Worm (Caenorhabditis elegans) whole organism, L4 larva: ENCODE measurements around the gene ZC302.3.

Experiments used
- D1046.2 ChIP-seq: fragments of 200-800 bp; sonication (Bioruptor generic); IDR thresholded peaks from 2 replicates; pipeline ENCODE4 v1.3.6; 2022; ENCODE audit warnings: missing genetic modification characterization, missing compliant biosample characterization
- F10B5.3 ChIP-seq: sonication (generic microtip); optimal IDR thresholded peaks from 2 replicates; lab custom pipeline; 2016; ENCODE audit warnings: mild to moderate bottlenecking, missing genetic modification characterization, missing compliant biosample characterization
- F37D6.2 ChIP-seq: sonication (generic microtip); optimal IDR thresholded peaks from 2 replicates; lab custom pipeline; 2016; ENCODE audit warnings: mild to moderate bottlenecking, missing genetic modification characterization, missing compliant biosample characterization
- F44E2.7 ChIP-seq: fragments of 200-800 bp; sonication (Bioruptor generic); IDR thresholded peaks from 2 replicates; pipeline ENCODE4 v2.1.2; 2022; ENCODE audit warnings: missing genetic modification characterization, missing compliant biosample characterization
- T20F7.1 ChIP-seq: fragments of 200-800 bp; sonication (Bioruptor generic); optimal IDR thresholded peaks from 2 replicates; lab custom pipeline; 2018; ENCODE audit warnings: mild to moderate bottlenecking, missing genetic modification characterization, missing compliant biosample characterization
- Y5F2A.4 ChIP-seq: fragments of 200-800 bp; sonication (Bioruptor generic); optimal IDR thresholded peaks from 2 replicates; lab custom pipeline; 2018; ENCODE audit warnings: mild to moderate bottlenecking, missing genetic modification characterization, missing compliant biosample characterization
- ZK546.5 ChIP-seq, 2 experiments: sonication (generic microtip); optimal IDR thresholded peaks; 2 replicates each; lab custom pipeline; 2017; ENCODE audit warnings: missing biosample characterization in 2 of 2, missing genetic modification characterization in 2 of 2
- aha-1 ChIP-seq: fragments of 150-350 bp; peaks from one replicate; lab custom pipeline; 2014; ENCODE audit warnings: missing biosample characterization, missing genetic modification characterization
- aly-2 ChIP-seq: sonication (generic microtip); optimal IDR thresholded peaks from 2 replicates; lab custom pipeline; 2018; ENCODE audit warnings: missing biosample characterization, missing genetic modification characterization
- ama-1 ChIP-seq: fragments of 150-350 bp; optimal IDR thresholded peaks from 2 replicates; lab custom pipeline; 2014; ENCODE audit warnings: inconsistent platforms, mixed read lengths
- ceh-62 ChIP-seq: sonication (generic microtip); optimal IDR thresholded peaks from 2 replicates; lab custom pipeline; 2017; ENCODE audit warnings: missing biosample characterization, missing genetic modification characterization
- ctbp-1 ChIP-seq: fragments of 200-800 bp; sonication (Bioruptor generic); IDR thresholded peaks from 2 replicates; pipeline ENCODE4 v1.3.6; 2022; ENCODE audit warnings: missing genetic modification reagents, missing genetic modification characterization, missing compliant biosample characterization
- dmd-8 ChIP-seq: fragments of 200-800 bp; sonication (Bioruptor generic); IDR thresholded peaks from 2 replicates; pipeline ENCODE4 v1.3.6; 2022; ENCODE audit warnings: missing genetic modification characterization, missing compliant biosample characterization
- egl-27 ChIP-seq: sonication (generic microtip); optimal IDR thresholded peaks from 3 replicates; lab custom pipeline; 2017; ENCODE audit warnings: missing biosample characterization, missing genetic modification reagents, missing genetic modification characterization
- gei-8 ChIP-seq: fragments of 200-800 bp; sonication (Bioruptor generic); optimal IDR thresholded peaks from 2 replicates; lab custom pipeline; 2018; ENCODE audit warnings: mild to moderate bottlenecking, missing genetic modification characterization, missing compliant biosample characterization
- hmg-1.1 ChIP-seq: fragments of 200-800 bp; sonication (Bioruptor generic); IDR thresholded peaks from 2 replicates; pipeline ENCODE4 v1.3.6; 2022; ENCODE audit warnings: missing genetic modification reagents, missing genetic modification characterization, missing compliant biosample characterization
- jun-1 ChIP-seq: fragments of 150-350 bp; optimal IDR thresholded peaks from 2 replicates; lab custom pipeline; 2014; ENCODE audit warnings: missing biosample characterization, missing genetic modification reagents, missing genetic modification characterization
- lim-7 ChIP-seq: fragments of 200-800 bp; sonication (Bioruptor generic); IDR thresholded peaks from 2 replicates; pipeline ENCODE4 v1.3.6; 2022; ENCODE audit warnings: missing genetic modification characterization, missing compliant biosample characterization
- lsy-2 ChIP-seq, 2 experiments: fragments of 150-350 bp in 1 of 2; sonication (generic microtip) in 1 of 2; optimal IDR thresholded peaks; 2 replicates each; lab custom pipeline; 2014 to 2017; ENCODE audit warnings: missing biosample characterization in 2 of 2, missing genetic modification characterization in 2 of 2
- mdl-1 ChIP-seq, 2 experiments: fragments of 150-350 bp in 1 of 2; sonication (generic microtip) in 1 of 2; optimal IDR thresholded peaks; 2 replicates each; lab custom pipeline; 2014 to 2017; ENCODE audit warnings: missing biosample characterization in 2 of 2, missing genetic modification characterization in 2 of 2
- mdt-29 ChIP-seq: fragments of 200-800 bp; sonication (Bioruptor generic); IDR thresholded peaks from 2 replicates; pipeline ENCODE4 v1.3.6; 2022; ENCODE audit warnings: missing genetic modification reagents, missing genetic modification characterization, missing compliant biosample characterization
- mep-1 ChIP-seq: fragments of 150-350 bp; sonication (generic microtip); optimal IDR thresholded peaks from 3 replicates; lab custom pipeline; 2014; ENCODE audit warnings: missing biosample characterization, missing genetic modification characterization
- mes-2 ChIP-seq: sonication (generic microtip); optimal IDR thresholded peaks from 2 replicates; lab custom pipeline; 2016; ENCODE audit warnings: missing genotype, mild to moderate bottlenecking, missing genetic modification characterization, missing compliant biosample characterization; ENCODE audit not compliant: poor library complexity, severe bottlenecking
- mxl-2 ChIP-seq: fragments of 200-800 bp; sonication (Bioruptor generic); conservative IDR thresholded peaks from 2 replicates; pipeline ENCODE4 v1.3.6; 2022; ENCODE audit warnings: missing genetic modification reagents, missing genetic modification characterization, missing compliant biosample characterization
- nhr-10 ChIP-seq: fragments of 150-350 bp; optimal IDR thresholded peaks from 2 replicates; lab custom pipeline; 2014; ENCODE audit warnings: missing biosample characterization, missing genetic modification characterization
- nhr-237 ChIP-seq: sonication (generic microtip); optimal IDR thresholded peaks from 2 replicates; lab custom pipeline; 2017; ENCODE audit warnings: missing biosample characterization, missing genetic modification characterization
- nhr-25 ChIP-seq: sonication (generic microtip); optimal IDR thresholded peaks from 2 replicates; lab custom pipeline; 2017; ENCODE audit warnings: missing genetic modification characterization, mild to moderate bottlenecking, missing compliant biosample characterization, antibody characterized with exemption, moderate library complexity, borderline replicate concordance; ENCODE audit not compliant: insufficient read depth
- nhr-28 ChIP-seq: fragments of 150-350 bp; optimal IDR thresholded peaks from 2 replicates; lab custom pipeline; 2014; ENCODE audit warnings: missing biosample characterization, missing genetic modification characterization
- pha-4 ChIP-seq, 2 experiments: fragments of 150-350 bp in 1 of 2; fragments of 200-800 bp in 1 of 2; sonication (Bioruptor generic) in 1 of 2; IDR thresholded peaks in 1 of 2; optimal IDR thresholded peaks in 1 of 2; 2 replicates each; pipeline versions ENCODE4 v1.3.6 to Lab custom; 2014 to 2022; ENCODE audit warnings: missing genetic modification characterization in 2 of 2, missing genetic modification reagents in 2 of 2, missing biosample characterization in 1 of 2, missing compliant biosample characterization in 1 of 2
- pqm-1 ChIP-seq: sonication (generic microtip); optimal IDR thresholded peaks from 2 replicates; lab custom pipeline; 2017; ENCODE audit warnings: missing biosample characterization, missing genetic modification characterization
- sdz-12 ChIP-seq: fragments of 200-800 bp; sonication (Bioruptor generic); optimal IDR thresholded peaks from 2 replicates; lab custom pipeline; 2018; ENCODE audit warnings: mild to moderate bottlenecking, missing genetic modification characterization, missing compliant biosample characterization
- set-16 ChIP-seq: fragments of 200-800 bp; sonication (Bioruptor generic); IDR thresholded peaks from 2 replicates; pipeline ENCODE4 v1.3.6; 2022; ENCODE audit warnings: missing genetic modification reagents, missing genetic modification characterization, missing compliant biosample characterization
- skn-1 ChIP-seq: fragments of 150-350 bp; optimal IDR thresholded peaks from 2 replicates; lab custom pipeline; 2014; ENCODE audit warnings: missing biosample characterization, missing genetic modification characterization
- snpc-4 ChIP-seq: fragments of 150-350 bp; optimal IDR thresholded peaks from 2 replicates; lab custom pipeline; 2014; ENCODE audit warnings: missing biosample characterization, missing genetic modification characterization
- unc-130 ChIP-seq: sonication (generic microtip); optimal IDR thresholded peaks from 2 replicates; lab custom pipeline; 2016; ENCODE audit warnings: missing genetic modification reagents, missing genetic modification characterization, missing compliant biosample characterization
- unc-62 ChIP-seq, 3 experiments: fragments of 150-350 bp in 1 of 3; sonication (generic microtip); optimal IDR thresholded peaks in 2 of 3; peaks in 1 of 3; 1 replicate in 1 of 3; 2 replicates in 2 of 3; lab custom pipeline; 2014 to 2017; ENCODE audit warnings: missing biosample characterization in 3 of 3, missing genetic modification characterization in 3 of 3, missing genetic modification reagents in 3 of 3, missing genotype in 1 of 3
- vab-7 ChIP-seq: fragments of 200-800 bp; sonication (Bioruptor generic); IDR thresholded peaks from 2 replicates; pipeline ENCODE4 v1.3.6; 2022; ENCODE audit warnings: missing genetic modification reagents, missing genetic modification characterization, missing compliant biosample characterization
- ztf-11 ChIP-seq: fragments of 150-350 bp; optimal IDR thresholded peaks from 2 replicates; lab custom pipeline; 2014; ENCODE audit warnings: missing biosample characterization, missing genetic modification characterization
- ztf-7 ChIP-seq: fragments of 150-350 bp; optimal IDR thresholded peaks from 2 replicates; lab custom pipeline; 2014; ENCODE audit warnings: missing biosample characterization, missing genetic modification characterization

The ZC302.3 gene

ce11 chrV:10768892-10769291 is 27.6 kb upstream of the ZC302.3 start:
- TF ChIP-seq unc-62 (GFP tag; optimal IDR thresholded peaks at IDR 0.05 in 1 of 2; lab: Kevin White, UChicago), result peak in 1 of 2 experiments; percentile 44
- no peak for TF ChIP-seq unc-62 (tag; optimal IDR thresholded peaks at IDR 0.05; lab: Kevin White, UChicago)
- TF ChIP-seq jun-1, result no peak

ce11 chrV:10764066-10764465 is 22.8 kb upstream of the ZC302.3 start, which contains the start of gene ocr-1:
Gene ocr-1, plus strand, starts transcription at chrV:10764366.
- TF ChIP-seq skn-1, result no peak
- no peak for TF ChIP-seq ama-1 (lab: Kevin White, UChicago)
- TF ChIP-seq ztf-11 (tag; lab: Kevin White, UChicago), result no peak
- TF ChIP-seq mes-2 (tag; lab: Kevin White, UChicago), result no peak
- no peak for TF ChIP-seq pqm-1
- no peak for TF ChIP-seq ctbp-1
- no peak for TF ChIP-seq hmg-1.1 (GFP tag; lab: Robert Waterston, UW)
- no peak for TF ChIP-seq lim-7 (GFP tag; lab: Robert Waterston, UW)
- no peak for TF ChIP-seq F10B5.3 (tag; lab: Kevin White, UChicago)
- no peak for TF ChIP-seq mxl-2 (GFP tag; lab: Robert Waterston, UW)
- TF ChIP-seq gei-8 (GFP tag; lab: Kevin White, UChicago), result no peak
- TF ChIP-seq F37D6.2 (tag; lab: Kevin White, UChicago), result no peak
- no peak for TF ChIP-seq nhr-10 (tag; lab: Kevin White, UChicago)
- no peak for TF ChIP-seq set-16 (GFP tag; lab: Robert Waterston, UW)
- no peak for TF ChIP-seq T20F7.1 (GFP tag; lab: Kevin White, UChicago)

DNA sequence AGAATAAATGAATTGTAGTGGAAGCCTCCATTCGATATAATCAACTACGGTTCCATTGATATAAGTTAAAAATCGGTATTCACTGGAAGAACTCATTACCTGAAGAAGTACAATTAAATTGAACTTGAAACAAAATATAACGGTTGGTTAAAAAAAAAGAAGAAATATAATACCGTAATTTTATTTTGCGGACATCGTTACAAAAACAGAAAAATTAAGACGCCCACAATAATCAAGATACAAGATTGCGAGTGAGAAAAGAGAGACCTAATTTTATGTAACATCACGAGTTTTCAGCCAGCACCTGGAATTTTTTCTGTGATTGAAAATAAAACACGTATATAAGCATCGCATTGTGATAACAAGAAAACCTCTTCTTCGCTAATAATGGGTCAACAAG is 21.4 kb upstream of the ZC302.3 start, which contains the start of gene sre-6:
sre-6 (minus strand) TSS at position 101 of the 400 bp plus-strand sequence.
- TF ChIP-seq D1046.2 (GFP tag; lab: Robert Waterston, UW) (no peak), pha-4 (GFP tag; IDR thresholded peaks at IDR 0.05; lab: Robert Waterston, UW) (no peak), pha-4 (tag; optimal IDR thresholded peaks at IDR 0.05; lab: Kevin White, UChicago) (no peak), ztf-7 (no peak), sdz-12 (GFP tag; lab: Kevin White, UChicago) (no peak), F44E2.7 (GFP tag; lab: Robert Waterston, UW) (no peak)

ce11 chrV:10760839-10761238 is 19.6 kb upstream of the ZC302.3 start:
- no peak for TF ChIP-seq Y5F2A.4 (GFP tag; lab: Kevin White, UChicago)
- TF ChIP-seq vab-7, result no peak
- TF ChIP-seq snpc-4 (tag; lab: Kevin White, UChicago), result no peak
- no peak for TF ChIP-seq set-16 (GFP tag; lab: Robert Waterston, UW)
- TF ChIP-seq nhr-25 (tag; lab: Kevin White, UChicago), result peak; percentile 31
- no peak for TF ChIP-seq ceh-62 (tag; lab: Kevin White, UChicago)
- TF ChIP-seq unc-62 (GFP tag; optimal IDR thresholded peaks at IDR 0.05 in 1 of 2; lab: Kevin White, UChicago), result peak in 1 of 2 experiments; percentile 94
- TF ChIP-seq unc-62 (tag; optimal IDR thresholded peaks at IDR 0.05; lab: Kevin White, UChicago), result no peak
- no peak for TF ChIP-seq lsy-2 (tag; optimal IDR thresholded peaks at IDR 0.05; lab: Kevin White, UChicago)

- TF ChIP-seq mdt-29 (GFP tag; lab: Robert Waterston, UW) (no peak), unc-62 (GFP tag; optimal IDR thresholded peaks at IDR 0.05 in 1 of 2; lab: Kevin White, UChicago) (peak in 1 of 2 experiments; percentile 38), unc-62 (tag; optimal IDR thresholded peaks at IDR 0.05; lab: Kevin White, UChicago) (no peak)
These were observed 17.4 kb upstream of the ZC302.3 start, which contains the start of gene F28H7.8 for ce11 chrV:10758658-10759057. Gene F28H7.8, plus strand, starts transcription at chrV:10758958.

DNA sequence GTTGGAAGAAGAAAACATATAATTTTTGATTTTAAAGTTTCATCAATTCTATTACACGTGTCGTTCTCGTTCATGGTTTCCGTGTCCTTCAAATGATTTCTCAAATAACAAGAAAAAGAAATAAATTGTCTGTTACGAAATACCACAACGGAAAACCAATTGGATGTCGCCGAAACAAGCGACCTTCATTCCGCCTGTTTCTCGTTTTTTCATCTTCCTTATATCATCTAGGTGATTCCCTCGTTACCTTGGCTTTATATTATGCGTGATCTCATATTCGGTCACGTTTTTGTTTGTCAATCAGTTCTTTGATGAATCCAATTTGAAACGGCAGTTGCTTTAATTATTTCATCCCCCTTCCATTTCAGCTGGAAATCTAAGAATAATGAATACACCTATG is 15.9 kb upstream of the ZC302.3 start:
- TF ChIP-seq nhr-25 (tag; lab: Kevin White, UChicago) (peak; percentile 73), mep-1 (tag; lab: Kevin White, UChicago) (peak; percentile 10), D1046.2 (GFP tag; lab: Robert Waterston, UW) (no peak), nhr-237 (tag; lab: Kevin White, UChicago) (no peak), unc-130 (no peak), ZK546.5 (tag; optimal IDR thresholded peaks at IDR 0.05; lab: Kevin White, UChicago) (no peak), nhr-28 (tag; lab: Kevin White, UChicago) (peak; percentile 8), dmd-8 (GFP tag; lab: Robert Waterston, UW) (no peak), egl-27 (no peak), mes-2 (tag; lab: Kevin White, UChicago) (no peak), mdl-1 (tag; optimal IDR thresholded peaks at IDR 0.05; lab: Kevin White, UChicago) (peak in 1 of 2 experiments; percentile 48), ztf-7 (no peak), aly-2 (no peak), lim-7 (GFP tag; lab: Robert Waterston, UW) (no peak), unc-62 (GFP tag; optimal IDR thresholded peaks at IDR 0.05 in 1 of 2; lab: Kevin White, UChicago) (peak in 1 of 2 experiments; percentile 44), unc-62 (tag; optimal IDR thresholded peaks at IDR 0.05; lab: Kevin White, UChicago) (no peak), ztf-11 (tag; lab: Kevin White, UChicago) (no peak), aha-1 (tag; lab: Kevin White, UChicago) (peak; percentile 22), mxl-2 (GFP tag; lab: Robert Waterston, UW) (no peak)
